Fruit fly (Drosophila melanogaster) whole organism, embryonic: ENCODE measurements around the gene Arp6.
A peak's percentile ranks its signal among the peaks of the same experiment; 100 is the strongest.

Source experiments
- Atf-2 ChIP-seq: fragments of 200-800 bp; sonication (Bioruptor generic); optimal IDR thresholded peaks from 2 replicates; lab custom pipeline; 2016; ENCODE audit warnings: missing biosample characterization, missing genetic modification characterization
- BEAF-32 ChIP-seq: fragments of 200-800 bp; sonication (Bioruptor generic); optimal IDR thresholded peaks from 3 replicates; lab custom pipeline; 2017; ENCODE audit warnings: missing biosample characterization, missing genetic modification characterization, mild to moderate bottlenecking, moderate library complexity, missing genetic modification reagents
- Bdp1 ChIP-seq: fragments of 200-800 bp; sonication (Bioruptor generic); optimal IDR thresholded peaks from 3 replicates; lab custom pipeline; 2016; ENCODE audit warnings: missing biosample characterization, missing genetic modification characterization
- Bgb ChIP-seq: fragments of 200-800 bp; sonication (Bioruptor generic); IDR thresholded peaks from 2 replicates; pipeline ENCODE4 v1.3.6; 2022; ENCODE audit warnings: missing biosample characterization, missing genetic modification characterization; ENCODE audit not compliant: partially characterized antibody
- CG10654 ChIP-seq: fragments of 200-800 bp; sonication (Bioruptor generic); optimal IDR thresholded peaks from 2 replicates; lab custom pipeline; 2016; ENCODE audit warnings: missing biosample characterization, missing genetic modification characterization
- CG13894 ChIP-seq: fragments of 200-800 bp; sonication (Bioruptor generic); optimal IDR thresholded peaks from 3 replicates; lab custom pipeline; 2018; ENCODE audit warnings: missing biosample characterization, mild to moderate bottlenecking, missing genetic modification characterization, moderate library complexity
- CG14710 ChIP-seq: fragments of 200-800 bp; sonication (Bioruptor generic); optimal IDR thresholded peaks from 3 replicates; lab custom pipeline; 2019; ENCODE audit warnings: missing biosample characterization, mild to moderate bottlenecking, missing genetic modification characterization, moderate library complexity
- CG1602 ChIP-seq: fragments of 200-800 bp; sonication (Bioruptor generic); optimal IDR thresholded peaks from 3 replicates; lab custom pipeline; 2016; ENCODE audit warnings: missing biosample characterization, missing genetic modification characterization
- CG17359 ChIP-seq: fragments of 200-800 bp; sonication (Bioruptor generic); optimal IDR thresholded peaks from 3 replicates; lab custom pipeline; 2018; ENCODE audit warnings: missing biosample characterization, mild to moderate bottlenecking, missing genetic modification characterization, moderate library complexity
- CG32532 ChIP-seq: fragments of 200-800 bp; sonication (Bioruptor generic); IDR thresholded peaks from 2 replicates; pipeline ENCODE4 v1.3.6; 2022; ENCODE audit warnings: missing biosample characterization, missing genetic modification characterization
- CG34376 ChIP-seq: fragments of 200-800 bp; sonication (Bioruptor generic); optimal IDR thresholded peaks from 2 replicates; lab custom pipeline; 2018; ENCODE audit warnings: missing biosample characterization, mild to moderate bottlenecking, missing genetic modification characterization
- CG4617 ChIP-seq: fragments of 200-800 bp; sonication (Bioruptor generic); optimal IDR thresholded peaks from 3 replicates; lab custom pipeline; 2016; ENCODE audit warnings: missing biosample characterization, missing genetic modification characterization, borderline replicate concordance
- CG6272 ChIP-seq: fragments of 200-800 bp; sonication (Bioruptor generic); IDR thresholded peaks from 2 replicates; pipeline ENCODE4 v1.3.6; 2022; ENCODE audit warnings: missing biosample characterization, missing genetic modification characterization
- CG7357 ChIP-seq: fragments of 200-800 bp; sonication (Bioruptor generic); IDR thresholded peaks from 3 replicates; pipeline ENCODE4 v1.3.6; 2022; ENCODE audit warnings: missing biosample characterization, missing genetic modification characterization
- CG8290 ChIP-seq, 3 experiments: fragments of 200-800 bp; sonication (Bioruptor generic); optimal IDR thresholded peaks; 2 replicates each; lab custom pipeline; 2016 to 2019; ENCODE audit warnings: missing biosample characterization in 3 of 3, missing genetic modification characterization in 3 of 3, mild to moderate bottlenecking in 2 of 3, moderate library complexity in 1 of 3
- CrebB ChIP-seq: fragments of 200-800 bp; sonication (Bioruptor generic); optimal IDR thresholded peaks from 3 replicates; lab custom pipeline; 2018; ENCODE audit warnings: missing biosample characterization, mild to moderate bottlenecking, missing genetic modification characterization
- Dll ChIP-seq: fragments of 200-800 bp; sonication (Bioruptor generic); IDR thresholded peaks from 4 replicates; pipeline ENCODE4 v1.3.6; 2022; ENCODE audit warnings: missing biosample characterization, missing genetic modification characterization; ENCODE audit not compliant: partially characterized antibody
- Elba2 ChIP-seq: fragments of 200-800 bp; sonication (Bioruptor generic); optimal IDR thresholded peaks from 3 replicates; lab custom pipeline; 2016; ENCODE audit warnings: missing biosample characterization, missing genetic modification characterization
- HHEX ChIP-seq: fragments of 200-800 bp; sonication (Bioruptor generic); optimal IDR thresholded peaks from 3 replicates; lab custom pipeline; 2017; ENCODE audit warnings: missing biosample characterization, mild to moderate bottlenecking, missing genetic modification characterization, missing genetic modification reagents
- HmgD ChIP-seq: fragments of 200-800 bp; sonication (Bioruptor generic); optimal IDR thresholded peaks from 3 replicates; lab custom pipeline; 2016; ENCODE audit warnings: missing biosample characterization, missing genetic modification characterization
- MESR4 ChIP-seq: fragments of 200-800 bp; sonication (Bioruptor generic); optimal IDR thresholded peaks from 2 replicates; lab custom pipeline; 2018; ENCODE audit warnings: missing biosample characterization, mild to moderate bottlenecking, missing genetic modification characterization, moderate library complexity
- NFAT ChIP-seq: fragments of 200-800 bp; sonication (Bioruptor generic); IDR thresholded peaks from 2 replicates; pipeline ENCODE4 v1.3.6; 2022; ENCODE audit warnings: missing biosample characterization, missing genetic modification characterization
- Neu2 ChIP-seq: fragments of 200-800 bp; sonication (Bioruptor generic); optimal IDR thresholded peaks from 3 replicates; lab custom pipeline; 2016; ENCODE audit warnings: missing biosample characterization, missing genetic modification characterization, borderline replicate concordance
- Nf-YB ChIP-seq: fragments of 200-800 bp; sonication (Bioruptor generic); optimal IDR thresholded peaks from 3 replicates; lab custom pipeline; 2019; ENCODE audit warnings: missing biosample characterization, mild to moderate bottlenecking, missing genetic modification characterization, moderate library complexity
- Rfx ChIP-seq: fragments of 200-800 bp; sonication (Bioruptor generic); IDR thresholded peaks from 2 replicates; pipeline ENCODE4 v1.3.6; 2022; ENCODE audit warnings: missing biosample characterization, missing genetic modification characterization
- Side ChIP-seq: fragments of 200-800 bp; sonication (Bioruptor generic); optimal IDR thresholded peaks from 2 replicates; lab custom pipeline; 2016; ENCODE audit warnings: missing biosample characterization, missing genetic modification characterization
- Sry-δ ChIP-seq: fragments of 200-800 bp; sonication (Bioruptor generic); optimal IDR thresholded peaks from 2 replicates; lab custom pipeline; 2016; ENCODE audit warnings: missing biosample characterization, missing genetic modification characterization
- ac ChIP-seq: fragments of 200-800 bp; sonication (Bioruptor generic); optimal IDR thresholded peaks from 3 replicates; lab custom pipeline; 2017; ENCODE audit warnings: missing biosample characterization, mild to moderate bottlenecking, missing genetic modification characterization
- amos ChIP-seq: fragments of 200-800 bp; sonication (Bioruptor generic); IDR thresholded peaks from 2 replicates; pipeline ENCODE4 v1.3.6; 2022; ENCODE audit warnings: missing biosample characterization, missing genetic modification characterization; ENCODE audit not compliant: partially characterized antibody
- ato ChIP-seq: fragments of 200-800 bp; sonication (Bioruptor generic); IDR thresholded peaks from 2 replicates; pipeline ENCODE4 v1.3.6; 2022; ENCODE audit warnings: missing biosample characterization, missing genetic modification characterization; ENCODE audit not compliant: partially characterized antibody
- bowl ChIP-seq: fragments of 200-800 bp; sonication (Bioruptor generic); IDR thresholded peaks from 2 replicates; pipeline ENCODE4 v1.3.6; 2022; ENCODE audit warnings: missing biosample characterization, missing genetic modification characterization
- corto ChIP-seq: fragments of 200-800 bp; sonication (Bioruptor generic); optimal IDR thresholded peaks from 2 replicates; lab custom pipeline; 2016; ENCODE audit warnings: missing biosample characterization, mild to moderate bottlenecking, missing genetic modification characterization, moderate library complexity
- crp ChIP-seq, 2 experiments: fragments of 200-800 bp; sonication (Bioruptor generic); optimal IDR thresholded peaks; 2 replicates in 1 of 2; 3 replicates in 1 of 2; lab custom pipeline; 2017; ENCODE audit warnings: missing biosample characterization in 2 of 2, missing genetic modification characterization in 2 of 2, mild to moderate bottlenecking in 1 of 2, moderate library complexity in 1 of 2
- exex ChIP-seq: fragments of 200-800 bp; sonication (Bioruptor generic); optimal IDR thresholded peaks from 4 replicates; lab custom pipeline; 2018; ENCODE audit warnings: missing biosample characterization, mild to moderate bottlenecking, missing genetic modification characterization, moderate library complexity
- ham ChIP-seq: fragments of 200-800 bp; sonication (Bioruptor generic); IDR thresholded peaks from 2 replicates; pipeline ENCODE4 v1.3.6; 2022; ENCODE audit warnings: missing biosample characterization, missing genetic modification characterization
- kah ChIP-seq: fragments of 200-800 bp; sonication (Bioruptor generic); optimal IDR thresholded peaks from 2 replicates; lab custom pipeline; 2018; ENCODE audit warnings: missing biosample characterization, mild to moderate bottlenecking, missing genetic modification characterization
- knrl ChIP-seq: fragments of 200-800 bp; sonication (Bioruptor generic); IDR thresholded peaks from 3 replicates; pipeline ENCODE4 v1.3.6; 2022; ENCODE audit warnings: missing biosample characterization, missing genetic modification characterization; ENCODE audit not compliant: partially characterized antibody
- lilli ChIP-seq: fragments of 200-800 bp; sonication (Bioruptor generic); optimal IDR thresholded peaks from 3 replicates; lab custom pipeline; 2016; ENCODE audit warnings: missing biosample characterization, missing genetic modification characterization
- mam ChIP-seq: fragments of 200-800 bp; sonication (Bioruptor generic); optimal IDR thresholded peaks from 3 replicates; lab custom pipeline; 2016; ENCODE audit warnings: missing biosample characterization, missing genetic modification characterization
- nerfin-2 ChIP-seq: fragments of 200-800 bp; sonication (Bioruptor generic); IDR thresholded peaks from 2 replicates; pipeline ENCODE4 v1.3.6; 2022; ENCODE audit warnings: missing biosample characterization, missing genetic modification characterization; ENCODE audit not compliant: partially characterized antibody
- org-1 ChIP-seq: fragments of 200-800 bp; sonication (Bioruptor generic); optimal IDR thresholded peaks from 2 replicates; lab custom pipeline; 2017; ENCODE audit warnings: missing biosample characterization, missing genetic modification characterization
- pnt ChIP-seq: fragments of 200-800 bp; sonication (Bioruptor generic); optimal IDR thresholded peaks from 3 replicates; lab custom pipeline; 2016; ENCODE audit warnings: missing biosample characterization, missing genetic modification characterization
- scrt ChIP-seq: fragments of 200-800 bp; sonication (Bioruptor generic); optimal IDR thresholded peaks from 2 replicates; lab custom pipeline; 2018; ENCODE audit warnings: missing biosample characterization, mild to moderate bottlenecking, missing genetic modification characterization, moderate library complexity
- sd ChIP-seq: fragments of 200-800 bp; sonication (Bioruptor generic); optimal IDR thresholded peaks from 3 replicates; lab custom pipeline; 2018; ENCODE audit warnings: missing biosample characterization, mild to moderate bottlenecking, missing genetic modification characterization, moderate library complexity
- sens ChIP-seq: fragments of 200-800 bp; sonication (Bioruptor generic); peaks from one replicate; lab custom pipeline; 2016; ENCODE audit warnings: missing biosample characterization, missing genetic modification characterization
- slou ChIP-seq: fragments of 200-800 bp; sonication (Bioruptor generic); optimal IDR thresholded peaks from 3 replicates; lab custom pipeline; 2016; ENCODE audit warnings: missing biosample characterization, missing genetic modification characterization
- tio ChIP-seq: fragments of 200-800 bp; sonication (Bioruptor generic); optimal IDR thresholded peaks from 2 replicates; lab custom pipeline; 2017; ENCODE audit warnings: missing biosample characterization, missing genetic modification characterization, inconsistent platforms
- vnd ChIP-seq: fragments of 200-800 bp; sonication (Bioruptor generic); IDR thresholded peaks from 3 replicates; pipeline ENCODE4 v1.3.6; 2022; ENCODE audit warnings: missing biosample characterization, missing genetic modification characterization; ENCODE audit not compliant: partially characterized antibody
- zen2 ChIP-seq: fragments of 200-800 bp; sonication (Bioruptor generic); IDR thresholded peaks from 3 replicates; pipeline ENCODE4 v1.3.6; 2022; ENCODE audit warnings: missing biosample characterization, missing genetic modification characterization; ENCODE audit not compliant: partially characterized antibody

Arp6 gene

DNA sequence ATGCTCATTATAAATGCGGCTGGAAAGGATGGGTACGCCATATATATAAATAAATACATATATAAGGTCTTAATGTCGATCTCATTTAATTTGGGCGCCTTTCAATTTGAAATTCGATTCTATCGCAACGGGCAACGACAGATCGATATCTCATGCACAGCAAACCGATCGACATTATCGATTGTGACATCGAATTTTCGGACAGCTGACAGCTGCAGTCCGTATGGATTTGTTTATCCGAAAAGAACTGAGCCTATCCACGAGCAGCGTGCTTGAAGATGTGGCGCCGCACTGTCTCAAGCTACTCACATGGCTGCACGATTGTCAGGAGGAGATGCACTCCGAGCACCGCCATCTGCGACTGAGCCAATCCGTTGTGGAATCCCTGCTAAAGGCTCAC lies 5.0 kb downstream of the Arp6 start, which contains the start of gene CG8191 (continued):
- TF ChIP-seq amos (peak; percentile 72), mam (GFP tag; lab: Kevin White, UChicago) (no peak), HHEX (GFP tag; lab: Kevin White, UChicago) (no peak), CG17359 (no peak), org-1 (GFP tag; lab: Kevin White, UChicago) (no peak), crp (GFP tag; optimal IDR thresholded peaks at IDR 0.05; lab: Kevin White, UChicago) (peak in 1 of 2 experiments; percentile 82), CG6272 (GFP tag; lab: Robert Waterston, UW) (no peak), CrebB (tag; lab: Kevin White, UChicago) (no peak), zen2 (GFP tag; lab: Robert Waterston, UW) (peak; percentile 86), CG4617 (GFP tag; lab: Kevin White, UChicago) (no peak), ato (GFP tag; lab: Robert Waterston, UW) (peak; percentile 82), slou (GFP tag; lab: Kevin White, UChicago) (no peak), sens (no peak), CG32532 (no peak), Bgb (GFP tag; lab: Robert Waterston, UW) (peak; percentile 73), Side (no peak), Nf-YB (GFP tag; lab: Kevin White, UChicago) (no peak), CG14710 (no peak), Atf-2 (no peak), nerfin-2 (GFP tag; lab: Robert Waterston, UW) (peak; percentile 73), kah (GFP tag; lab: Kevin White, UChicago) (no peak), MESR4 (GFP tag; lab: Kevin White, UChicago) (peak; percentile 50), Rfx (GFP tag; lab: Robert Waterston, UW) (no peak), CG7357 (no peak), knrl (GFP tag; lab: Robert Waterston, UW) (peak; percentile 44; the same call in 2 of the 3 replicates), corto (GFP tag; lab: Kevin White, UChicago) (no peak), scrt (GFP tag; lab: Kevin White, UChicago) (no peak), CG13894 (tag; lab: Kevin White, UChicago) (no peak), Elba2 (GFP tag; lab: Kevin White, UChicago) (no peak), ac (GFP tag; lab: Kevin White, UChicago) (no peak), ham (GFP tag; lab: Robert Waterston, UW) (no peak), CG34376 (no peak), BEAF-32 (GFP tag; lab: Kevin White, UChicago) (peak; percentile 68), HmgD (GFP tag; lab: Kevin White, UChicago) (no peak), Bdp1 (GFP tag; lab: Kevin White, UChicago) (no peak), exex (tag; lab: Kevin White, UChicago) (no peak), CG8290 (GFP tag; optimal IDR thresholded peaks at IDR 0.05; lab: Kevin White, UChicago) (no peak), CG8290 (tag; optimal IDR thresholded peaks at IDR 0.05; lab: Kevin White, UChicago) (no peak), lilli (GFP tag; lab: Kevin White, UChicago) (no peak), bowl (GFP tag; lab: Robert Waterston, UW) (no peak), pnt (GFP tag; lab: Kevin White, UChicago) (no peak), Sry-δ (GFP tag; lab: Kevin White, UChicago) (peak; percentile 32), Dll (peak; percentile 74; the same call in 3 of the 4 replicates), NFAT (GFP tag; lab: Robert Waterston, UW) (no peak), CG1602 (GFP tag; lab: Kevin White, UChicago) (no peak), sd (no peak), CG10654 (no peak), Neu2 (GFP tag; lab: Kevin White, UChicago) (no peak), tio (no peak), vnd (GFP tag; lab: Robert Waterston, UW) (peak; percentile 61; the same call in 2 of the 3 replicates)
